Fruit fly (Drosophila melanogaster) whole organism, embryonic: ENCODE data around the gene trk.
A peak's percentile ranks its signal among the peaks of the same experiment; 100 is the strongest.

Experiments used
- Atf-2 ChIP-seq: fragments of 200-800 bp; sonication (Bioruptor generic); optimal IDR thresholded peaks from 2 replicates; lab custom pipeline; 2016; ENCODE audit warnings: missing biosample characterization, missing genetic modification characterization
- CG12071 ChIP-seq: fragments of 200-800 bp; sonication (Bioruptor generic); optimal IDR thresholded peaks from 3 replicates; lab custom pipeline; 2018; ENCODE audit warnings: missing biosample characterization, mild to moderate bottlenecking, missing genetic modification characterization
- CG12299 ChIP-seq: fragments of 200-800 bp; sonication (Bioruptor generic); optimal IDR thresholded peaks from 2 replicates; lab custom pipeline; 2018; ENCODE audit warnings: missing biosample characterization, mild to moderate bottlenecking, missing genetic modification characterization
- CG13894 ChIP-seq: fragments of 200-800 bp; sonication (Bioruptor generic); optimal IDR thresholded peaks from 3 replicates; lab custom pipeline; 2018; ENCODE audit warnings: missing biosample characterization, mild to moderate bottlenecking, missing genetic modification characterization, moderate library complexity
- CG14860 ChIP-seq: fragments of 200-800 bp; sonication (Bioruptor generic); IDR thresholded peaks from 3 replicates; pipeline ENCODE4 v1.3.6; 2022; ENCODE audit warnings: missing biosample characterization, missing genetic modification characterization; ENCODE audit not compliant: partially characterized antibody
- CG17802 ChIP-seq: fragments of 200-800 bp; sonication (Bioruptor generic); optimal IDR thresholded peaks from 2 replicates; lab custom pipeline; 2018; ENCODE audit warnings: missing biosample characterization, mild to moderate bottlenecking, missing genetic modification characterization, moderate library complexity
- CG18619 ChIP-seq: fragments of 200-800 bp; sonication (Bioruptor generic); optimal IDR thresholded peaks from 3 replicates; lab custom pipeline; 2017; ENCODE audit warnings: missing biosample characterization, mild to moderate bottlenecking, missing genetic modification characterization
- CG2712 ChIP-seq: fragments of 200-800 bp; optimal IDR thresholded peaks from 3 replicates; lab custom pipeline; 2019; ENCODE audit warnings: missing biosample characterization, mild to moderate bottlenecking, missing genetic modification characterization, moderate library complexity
- CG30020 ChIP-seq: fragments of 200-800 bp; optimal IDR thresholded peaks from 2 replicates; lab custom pipeline; 2019; ENCODE audit warnings: missing biosample characterization, mild to moderate bottlenecking, missing genetic modification characterization, moderate library complexity
- CG30403 ChIP-seq: fragments of 200-800 bp; sonication (Bioruptor generic); optimal IDR thresholded peaks from 3 replicates; lab custom pipeline; 2016; ENCODE audit warnings: missing biosample characterization, missing genetic modification characterization
- CG33557 ChIP-seq: fragments of 200-800 bp; sonication (Bioruptor generic); optimal IDR thresholded peaks from 2 replicates; lab custom pipeline; 2019; ENCODE audit warnings: missing biosample characterization, mild to moderate bottlenecking, missing genetic modification characterization, moderate library complexity
- CG34376 ChIP-seq: fragments of 200-800 bp; sonication (Bioruptor generic); optimal IDR thresholded peaks from 2 replicates; lab custom pipeline; 2018; ENCODE audit warnings: missing biosample characterization, mild to moderate bottlenecking, missing genetic modification characterization
- CG42726 ChIP-seq: fragments of 200-800 bp; sonication (Bioruptor generic); IDR thresholded peaks from 2 replicates; pipeline ENCODE4 v1.3.6; 2022; ENCODE audit warnings: missing biosample characterization, missing genetic modification characterization; ENCODE audit not compliant: partially characterized antibody
- CG43689 ChIP-seq: fragments of 200-800 bp; sonication (Bioruptor generic); IDR thresholded peaks from 2 replicates; pipeline ENCODE4 v1.3.6; 2022; ENCODE audit warnings: missing biosample characterization, missing genetic modification characterization
- CG4617 ChIP-seq: fragments of 200-800 bp; sonication (Bioruptor generic); optimal IDR thresholded peaks from 3 replicates; lab custom pipeline; 2016; ENCODE audit warnings: missing biosample characterization, missing genetic modification characterization, borderline replicate concordance
- CG4707 ChIP-seq: fragments of 200-800 bp; sonication (Bioruptor generic); optimal IDR thresholded peaks from 2 replicates; lab custom pipeline; 2018; ENCODE audit warnings: missing biosample characterization, mild to moderate bottlenecking, missing genetic modification characterization, moderate library complexity
- CG5953 ChIP-seq: fragments of 200-800 bp; sonication (Bioruptor generic); IDR thresholded peaks from 2 replicates; pipeline ENCODE4 v1.3.6; 2022; ENCODE audit warnings: missing biosample characterization, missing genetic modification characterization
- CG6254 ChIP-seq: fragments of 200-800 bp; sonication (Bioruptor generic); optimal IDR thresholded peaks from 3 replicates; lab custom pipeline; 2017; ENCODE audit warnings: mild to moderate bottlenecking, missing biosample characterization, missing genetic modification reagents, missing genetic modification characterization
- CG8089 ChIP-seq: fragments of 200-800 bp; sonication (Bioruptor generic); optimal IDR thresholded peaks from 3 replicates; lab custom pipeline; 2016; ENCODE audit warnings: missing biosample characterization, missing genetic modification characterization
- CG8290 ChIP-seq, 3 experiments: fragments of 200-800 bp; sonication (Bioruptor generic); optimal IDR thresholded peaks; 2 replicates each; lab custom pipeline; 2016 to 2019; ENCODE audit warnings: missing biosample characterization in 3 of 3, missing genetic modification characterization in 3 of 3, mild to moderate bottlenecking in 2 of 3, moderate library complexity in 1 of 3
- CG8388 ChIP-seq: fragments of 200-800 bp; sonication (Bioruptor generic); optimal IDR thresholded peaks from 2 replicates; lab custom pipeline; 2019; ENCODE audit warnings: missing biosample characterization, mild to moderate bottlenecking, missing genetic modification characterization, moderate library complexity
- CrebB ChIP-seq: fragments of 200-800 bp; sonication (Bioruptor generic); optimal IDR thresholded peaks from 3 replicates; lab custom pipeline; 2018; ENCODE audit warnings: missing biosample characterization, mild to moderate bottlenecking, missing genetic modification characterization
- Dad ChIP-seq: fragments of 200-800 bp; sonication (Bioruptor generic); optimal IDR thresholded peaks from 3 replicates; lab custom pipeline; 2016; ENCODE audit warnings: missing biosample characterization, missing genetic modification characterization
- Dip2 ChIP-seq: fragments of 200-800 bp; sonication (Bioruptor generic); IDR thresholded peaks from 2 replicates; pipeline ENCODE4 v1.3.6; 2022; ENCODE audit warnings: missing biosample characterization, missing genetic modification characterization
- Dp ChIP-seq: fragments of 200-800 bp; sonication (Bioruptor generic); optimal IDR thresholded peaks from 2 replicates; lab custom pipeline; 2018; ENCODE audit warnings: missing biosample characterization, mild to moderate bottlenecking, missing genetic modification characterization, moderate library complexity
- Fer2 ChIP-seq: fragments of 200-800 bp; sonication (Bioruptor generic); optimal IDR thresholded peaks from 2 replicates; lab custom pipeline; 2018; ENCODE audit warnings: missing biosample characterization, mild to moderate bottlenecking, missing genetic modification characterization, moderate library complexity
- Med ChIP-seq: fragments of 200-800 bp; sonication (Bioruptor generic); peaks from one replicate; lab custom pipeline; 2016; ENCODE audit warnings: missing biosample characterization, missing genetic modification characterization, mild to moderate bottlenecking, inconsistent platforms, moderate library complexity
- Neu2 ChIP-seq: fragments of 200-800 bp; sonication (Bioruptor generic); optimal IDR thresholded peaks from 3 replicates; lab custom pipeline; 2016; ENCODE audit warnings: missing biosample characterization, missing genetic modification characterization, borderline replicate concordance
- Optix ChIP-seq: fragments of 200-800 bp; sonication (Bioruptor generic); IDR thresholded peaks from 3 replicates; pipeline ENCODE4 v1.3.6; 2022; ENCODE audit warnings: missing biosample characterization, missing genetic modification characterization
- Six4 ChIP-seq: fragments of 200-800 bp; sonication (Bioruptor generic); optimal IDR thresholded peaks from 2 replicates; lab custom pipeline; 2016; ENCODE audit warnings: missing biosample characterization, missing genetic modification characterization
- TFAM ChIP-seq: fragments of 200-800 bp; sonication (Bioruptor generic); optimal IDR thresholded peaks from 2 replicates; lab custom pipeline; 2017; ENCODE audit warnings: missing biosample characterization, missing genetic modification characterization, inconsistent platforms
- amos ChIP-seq: fragments of 200-800 bp; sonication (Bioruptor generic); IDR thresholded peaks from 2 replicates; pipeline ENCODE4 v1.3.6; 2022; ENCODE audit warnings: missing biosample characterization, missing genetic modification characterization; ENCODE audit not compliant: partially characterized antibody
- bbx ChIP-seq: fragments of 200-800 bp; sonication (Bioruptor generic); IDR thresholded peaks from 2 replicates; pipeline ENCODE4 v1.3.6; 2022; ENCODE audit warnings: missing biosample characterization, missing genetic modification characterization; ENCODE audit not compliant: partially characterized antibody
- bigmax ChIP-seq: fragments of 200-800 bp; sonication (Bioruptor generic); optimal IDR thresholded peaks from 2 replicates; lab custom pipeline; 2018; ENCODE audit warnings: missing biosample characterization, mild to moderate bottlenecking, missing genetic modification characterization
- caup ChIP-seq: fragments of 200-800 bp; sonication (Bioruptor generic); optimal IDR thresholded peaks from 3 replicates; lab custom pipeline; 2017; ENCODE audit warnings: missing biosample characterization, mild to moderate bottlenecking, missing genetic modification characterization, moderate library complexity; ENCODE audit not compliant: severe bottlenecking
- grn ChIP-seq: fragments of 200-800 bp; sonication (Bioruptor generic); optimal IDR thresholded peaks from 3 replicates; lab custom pipeline; 2017; ENCODE audit warnings: missing biosample characterization, missing genetic modification characterization
- gsb-n ChIP-seq: fragments of 200-800 bp; sonication (Bioruptor generic); optimal IDR thresholded peaks from 3 replicates; lab custom pipeline; 2018; ENCODE audit warnings: missing biosample characterization, mild to moderate bottlenecking, missing genetic modification characterization
- hkb ChIP-seq, 2 experiments: fragments of 200-800 bp in 1 of 2; fragments of >200 bp in 1 of 2; sonication (Bioruptor generic) in 1 of 2; IDR thresholded peaks in 1 of 2; optimal IDR thresholded peaks in 1 of 2; 2 replicates each; pipeline versions ENCODE4 v1.3.6 to Lab custom; 2017 to 2022; ENCODE audit warnings: missing biosample characterization in 1 of 2, missing genetic modification characterization in 1 of 2
- mam ChIP-seq: fragments of 200-800 bp; sonication (Bioruptor generic); optimal IDR thresholded peaks from 3 replicates; lab custom pipeline; 2016; ENCODE audit warnings: missing biosample characterization, missing genetic modification characterization
- mld ChIP-seq: fragments of 200-800 bp; sonication (Bioruptor generic); IDR thresholded peaks from 3 replicates; pipeline ENCODE4 v1.3.6; 2022; ENCODE audit warnings: missing biosample characterization, missing genetic modification characterization; ENCODE audit not compliant: partially characterized antibody
- peb ChIP-seq: fragments of 200-800 bp; sonication (Bioruptor generic); IDR thresholded peaks from 2 replicates; pipeline ENCODE4 v1.3.6; 2022; ENCODE audit warnings: missing biosample characterization, missing genetic modification characterization
- pfk ChIP-seq: fragments of 200-800 bp; sonication (Bioruptor generic); optimal IDR thresholded peaks from 2 replicates; lab custom pipeline; 2018; ENCODE audit warnings: missing biosample characterization, mild to moderate bottlenecking, missing genetic modification characterization, moderate library complexity
- shn ChIP-seq: fragments of 200-800 bp; sonication (Bioruptor generic); optimal IDR thresholded peaks from 3 replicates; lab custom pipeline; 2016; ENCODE audit warnings: missing biosample characterization, missing genetic modification characterization
- sisA ChIP-seq: fragments of 200-800 bp; sonication (Bioruptor generic); IDR thresholded peaks from 2 replicates; pipeline ENCODE4 v1.3.6; 2022; ENCODE audit warnings: missing biosample characterization, missing genetic modification characterization
- tin ChIP-seq: fragments of 200-800 bp; sonication (Bioruptor generic); optimal IDR thresholded peaks from 3 replicates; lab custom pipeline; 2016; ENCODE audit warnings: missing biosample characterization, missing genetic modification characterization
- trem ChIP-seq: fragments of 200-800 bp; optimal IDR thresholded peaks from 3 replicates; lab custom pipeline; 2019; ENCODE audit warnings: missing biosample characterization, mild to moderate bottlenecking, missing genetic modification characterization, moderate library complexity
- trh ChIP-seq: fragments of 200-800 bp; sonication (Bioruptor generic); optimal IDR thresholded peaks from 2 replicates; lab custom pipeline; 2016; ENCODE audit warnings: missing biosample characterization, missing genetic modification characterization
- unc-4 ChIP-seq: fragments of 200-800 bp; sonication (Bioruptor generic); IDR thresholded peaks from 2 replicates; pipeline ENCODE4 v1.3.6; 2022; ENCODE audit warnings: missing biosample characterization, missing genetic modification characterization; ENCODE audit not compliant: partially characterized antibody
- vnd ChIP-seq: fragments of 200-800 bp; sonication (Bioruptor generic); IDR thresholded peaks from 3 replicates; pipeline ENCODE4 v1.3.6; 2022; ENCODE audit warnings: missing biosample characterization, missing genetic modification characterization; ENCODE audit not compliant: partially characterized antibody

Gene trk

dm6 chr2L:10277362-10277761 lies 5.2 kb upstream of the trk start (continued):
- TF ChIP-seq CrebB (tag; lab: Kevin White, UChicago) (no peak), TFAM (GFP tag; lab: Kevin White, UChicago) (no peak), Fer2 (no peak), CG6254 (GFP tag; lab: Kevin White, UChicago) (no peak), pfk (GFP tag; lab: Kevin White, UChicago) (peak; percentile 91), vnd (GFP tag; lab: Robert Waterston, UW) (peak; percentile 88), trem (tag; lab: Kevin White, UChicago) (peak; percentile 66), Six4 (GFP tag; lab: Kevin White, UChicago) (no peak), Dip2 (GFP tag; lab: Robert Waterston, UW) (no peak), mld (GFP tag; lab: Robert Waterston, UW) (peak; percentile 90), CG5953 (no peak), CG30020 (tag; lab: Kevin White, UChicago) (peak; percentile 96), CG33557 (GFP tag; lab: Kevin White, UChicago) (no peak), Atf-2 (GFP tag; lab: Kevin White, UChicago) (no peak), CG18619 (GFP tag; lab: Kevin White, UChicago) (no peak), CG13894 (tag; lab: Kevin White, UChicago) (no peak), Dp (GFP tag; lab: Kevin White, UChicago) (peak; percentile 27), mam (GFP tag; lab: Kevin White, UChicago) (no peak), peb (GFP tag; lab: Robert Waterston, UW) (no peak), CG43689 (GFP tag; lab: Robert Waterston, UW) (no peak), CG12299 (peak; percentile 38), bigmax (GFP tag; lab: Kevin White, UChicago) (no peak), CG30403 (no peak), CG4617 (GFP tag; lab: Kevin White, UChicago) (peak; percentile 43), CG34376 (GFP tag; lab: Kevin White, UChicago) (no peak), CG4707 (GFP tag; lab: Kevin White, UChicago) (no peak), CG17802 (tag; lab: Kevin White, UChicago) (peak; percentile 59), CG42726 (peak; percentile 97), unc-4 (GFP tag; lab: Robert Waterston, UW) (peak; percentile 75), amos (GFP tag; lab: Robert Waterston, UW) (peak; percentile 96), CG14860 (peak; percentile 85), grn (GFP tag; lab: Kevin White, UChicago) (no peak), bbx (GFP tag; lab: Robert Waterston, UW) (peak; percentile 96), shn (no peak), Neu2 (GFP tag; lab: Kevin White, UChicago) (no peak), Dad (GFP tag; lab: Kevin White, UChicago) (no peak), CG12071 (GFP tag; lab: Kevin White, UChicago) (no peak), Optix (GFP tag; lab: Robert Waterston, UW) (no peak), tin (GFP tag; lab: Kevin White, UChicago) (no peak), hkb (optimal IDR thresholded peaks at IDR 0.05; lab: Kevin White, UChicago) (no peak), hkb (GFP tag; IDR thresholded peaks at IDR 0.05; lab: Robert Waterston, UW) (no peak), CG8388 (GFP tag; lab: Kevin White, UChicago) (no peak), caup (GFP tag; lab: Kevin White, UChicago) (no peak), CG2712 (tag; lab: Kevin White, UChicago) (peak; percentile 32), CG8089 (GFP tag; lab: Kevin White, UChicago) (no peak), Med (GFP tag; lab: Kevin White, UChicago) (peak; percentile 46), trh (no peak), CG8290 (GFP tag; optimal IDR thresholded peaks at IDR 0.05; lab: Kevin White, UChicago) (peak; percentile 2), CG8290 (tag; optimal IDR thresholded peaks at IDR 0.05; lab: Kevin White, UChicago) (no peak), gsb-n (tag; lab: Kevin White, UChicago) (no peak), sisA (GFP tag; lab: Robert Waterston, UW) (no peak)
